Worm (Caenorhabditis elegans): ENCODE measurements around the gene srg-8.

The srg-8 gene

ce11 chrIII:6303114-6303647, 48.5 kb upstream of the srg-8 start, which contains the start of gene F47D12.9 (continued):
- TF ChIP-seq Y95B8A.8 (GFP tag; IDR thresholded peaks at IDR 0.05), result no peak
- no peak for TF ChIP-seq dpff-1 (tag; optimal IDR thresholded peaks at IDR 0.05)
- no peak for TF ChIP-seq snpc-3.4 (tag; optimal IDR thresholded peaks at IDR 0.05)
- TF ChIP-seq ztf-6 (GFP tag; IDR thresholded peaks at IDR 0.05), result no peak
- TF ChIP-seq dox-1 (GFP tag; IDR thresholded peaks at IDR 0.05), result peak; percentile 62; the same call in 1 of the 2 replicates
- TF ChIP-seq rpc-1 (optimal IDR thresholded peaks at IDR 0.05), result no peak
- no peak for TF ChIP-seq rpc-1 (tag; optimal IDR thresholded peaks at IDR 0.05)
- no peak for TF ChIP-seq nhr-27 (tag; optimal IDR thresholded peaks at IDR 0.05)
- no peak for TF ChIP-seq snpc-4 (GFP tag; optimal IDR thresholded peaks at IDR 0.05)
- peak in 2 of 4 experiments; percentile 8 to 39 for TF ChIP-seq snpc-4 (tag; optimal IDR thresholded peaks at IDR 0.05)
- peak; percentile 45; the same call in 1 of the 2 replicates for TF ChIP-seq ekl-4 (GFP tag; IDR thresholded peaks at IDR 0.05)
- TF ChIP-seq rec-8 (tag; optimal IDR thresholded peaks at IDR 0.05), result no peak
- no peak for TF ChIP-seq hlh-26 (GFP tag; conservative IDR thresholded peaks at IDR 0.05)
- no peak for TF ChIP-seq Y79H2A.3 (GFP tag; conservative IDR thresholded peaks at IDR 0.05)
- TF ChIP-seq hlh-12 (tag; optimal IDR thresholded peaks at IDR 0.05), result no peak
- no peak for TF ChIP-seq lin-35 (GFP tag; optimal IDR thresholded peaks at IDR 0.05)
- TF ChIP-seq repo-1 (tag; optimal IDR thresholded peaks at IDR 0.05), result no peak
- TF ChIP-seq F39B2.1 (GFP tag; IDR thresholded peaks at IDR 0.05), result no peak
- TF ChIP-seq hrde-1 (tag; optimal IDR thresholded peaks at IDR 0.05; ENCODE audit: borderline replicate concordance), result no peak
- TF ChIP-seq chd-7 (tag; optimal IDR thresholded peaks at IDR 0.05), result peak; percentile 14
- no peak for TF ChIP-seq zfh-2 (GFP tag; conservative IDR thresholded peaks at IDR 0.05)
- TF ChIP-seq nhr-90 (tag; optimal IDR thresholded peaks at IDR 0.05), result no peak
- no peak for TF ChIP-seq tbx-9 (tag; optimal IDR thresholded peaks at IDR 0.05; ENCODE audit: borderline replicate concordance)
- no peak for TF ChIP-seq ets-4 (GFP tag; optimal IDR thresholded peaks at IDR 0.05)
- TF ChIP-seq F57C9.4 (tag; optimal IDR thresholded peaks at IDR 0.05), result no peak
- TF ChIP-seq gei-17 (GFP tag; optimal IDR thresholded peaks at IDR 0.05), result no peak
- peak; percentile 47; the same call in 1 of the 2 replicates for TF ChIP-seq K11D2.4 (GFP tag; IDR thresholded peaks at IDR 0.05)
- peak; percentile 30 for TF ChIP-seq F22D6.2 (tag; optimal IDR thresholded peaks at IDR 0.05)
- TF ChIP-seq unc-130 (GFP tag; optimal IDR thresholded peaks at IDR 0.05), result no peak
- 0 out of 2 replicates have a peak, but pooled peaks have one; percentile 46 for TF ChIP-seq pbrm-1 (GFP tag; IDR thresholded peaks at IDR 0.05)
- TF ChIP-seq bed-2 (GFP tag; IDR thresholded peaks at IDR 0.05), result no peak
- TF ChIP-seq F49E8.2 (tag; optimal IDR thresholded peaks at IDR 0.05; ENCODE audit: insufficient read depth), result no peak
- TF ChIP-seq hmg-1.2 (GFP tag; IDR thresholded peaks at IDR 0.05), result peak; percentile 89
- peak; percentile 60 for TF ChIP-seq ztf-26 (tag; optimal IDR thresholded peaks at IDR 0.05)
- no peak for TF ChIP-seq Y53F4B.3 (GFP tag; IDR thresholded peaks at IDR 0.05)
- no peak for TF ChIP-seq egrh-3 (GFP tag; IDR thresholded peaks at IDR 0.05)
- no peak for TF ChIP-seq cebp-2 (GFP tag; IDR thresholded peaks at IDR 0.05)
- TF ChIP-seq Y53G8AR.9 (GFP tag; conservative IDR thresholded peaks at IDR 0.05), result no peak
- no peak for TF ChIP-seq ccch-3 (GFP tag; optimal IDR thresholded peaks at IDR 0.05)
- TF ChIP-seq athp-1 (tag; optimal IDR thresholded peaks at IDR 0.05), result no peak
- TF ChIP-seq lin-54 (GFP tag; optimal IDR thresholded peaks at IDR 0.05), result peak; percentile 16
- no peak for TF ChIP-seq hmg-20 (GFP tag; IDR thresholded peaks at IDR 0.05)
- no peak for TF ChIP-seq ceh-40 (GFP tag; IDR thresholded peaks at IDR 0.05)
- no peak for TF ChIP-seq unc-62 (GFP tag; optimal IDR thresholded peaks at IDR 0.05)
- TF ChIP-seq nhr-80 (tag; optimal IDR thresholded peaks at IDR 0.05), result peak; percentile 61
- no peak for TF ChIP-seq snpc-1.1 (tag; optimal IDR thresholded peaks at IDR 0.05; ENCODE audit: insufficient read depth)
- no peak for TF ChIP-seq mel-28 (tag; optimal IDR thresholded peaks at IDR 0.05; ENCODE audit: borderline replicate concordance)
- no peak for TF ChIP-seq sdz-38 (tag; optimal IDR thresholded peaks at IDR 0.05)
- TF ChIP-seq tbp1 (GFP tag; optimal IDR thresholded peaks at IDR 0.05), result peak; percentile 20
